Worm (Caenorhabditis elegans) whole organism, early embryonic: ENCODE results near the gene F20E11.18.

Experiments used
- F13C5.2 ChIP-seq: sonication (generic microtip); optimal IDR thresholded peaks from 2 replicates; lab custom pipeline; 2017; ENCODE audit warnings: mild to moderate bottlenecking, missing genetic modification characterization, inconsistent platforms, missing compliant biosample characterization
- ama-1 ChIP-seq: fragments of 150-350 bp; optimal IDR thresholded peaks from 2 replicates; lab custom pipeline; 2014
- ceh-36 ChIP-seq: sonication (generic microtip); optimal IDR thresholded peaks from 2 replicates; lab custom pipeline; 2016; ENCODE audit warnings: missing genetic modification characterization, inconsistent platforms, missing compliant biosample characterization
- flt-1 ChIP-seq: fragments of 200-800 bp; sonication (Bioruptor generic); IDR thresholded peaks from 2 replicates; pipeline ENCODE4 v1.3.6; 2022; ENCODE audit warnings: missing genetic modification characterization, missing compliant biosample characterization
- hmg-4 ChIP-seq: fragments of 200-800 bp; sonication (Bioruptor generic); optimal IDR thresholded peaks from 2 replicates; lab custom pipeline; 2018; ENCODE audit warnings: mild to moderate bottlenecking, missing genetic modification characterization, missing compliant biosample characterization
- tbx-37 ChIP-seq: fragments of 200-800 bp; sonication (Bioruptor generic); conservative IDR thresholded peaks from 2 replicates; pipeline ENCODE4 v1.3.6; 2022; ENCODE audit warnings: missing genetic modification reagents, missing genetic modification characterization, missing compliant biosample characterization

DNA sequence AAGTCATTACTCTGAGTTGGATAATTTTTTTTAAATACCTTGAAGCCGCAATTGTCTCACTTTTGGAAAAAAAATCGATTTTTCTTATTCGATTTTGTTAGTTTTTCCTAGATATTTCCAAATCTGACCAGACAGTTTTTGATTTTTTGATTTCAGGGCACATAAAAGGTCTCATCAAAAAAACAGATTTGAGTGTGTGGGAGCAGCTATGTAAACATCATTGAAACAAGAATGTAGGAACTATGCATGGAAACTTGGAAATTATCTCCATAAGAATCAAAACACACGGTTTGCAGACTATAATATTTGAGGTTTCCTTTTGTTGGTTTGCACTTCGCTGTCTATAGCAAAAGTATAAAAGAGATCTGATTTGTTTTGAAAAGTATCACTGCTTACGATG is 49.6 kb upstream of the F20E11.18 start, which contains the start of gene scl-24:
- TF ChIP-seq flt-1 (GFP tag; lab: Robert Waterston, UW): no peak
- no peak for TF ChIP-seq ama-1 (lab: Kevin White, UChicago)
- no peak for TF ChIP-seq tbx-37 (GFP tag; lab: Robert Waterston, UW)
- TF ChIP-seq ceh-36 (tag; lab: Kevin White, UChicago): no peak
- TF ChIP-seq hmg-4: no peak
- no peak for TF ChIP-seq F13C5.2 (tag; lab: Kevin White, UChicago)
